Worm (Caenorhabditis elegans): ENCODE data around the gene scl-2.

DNA sequence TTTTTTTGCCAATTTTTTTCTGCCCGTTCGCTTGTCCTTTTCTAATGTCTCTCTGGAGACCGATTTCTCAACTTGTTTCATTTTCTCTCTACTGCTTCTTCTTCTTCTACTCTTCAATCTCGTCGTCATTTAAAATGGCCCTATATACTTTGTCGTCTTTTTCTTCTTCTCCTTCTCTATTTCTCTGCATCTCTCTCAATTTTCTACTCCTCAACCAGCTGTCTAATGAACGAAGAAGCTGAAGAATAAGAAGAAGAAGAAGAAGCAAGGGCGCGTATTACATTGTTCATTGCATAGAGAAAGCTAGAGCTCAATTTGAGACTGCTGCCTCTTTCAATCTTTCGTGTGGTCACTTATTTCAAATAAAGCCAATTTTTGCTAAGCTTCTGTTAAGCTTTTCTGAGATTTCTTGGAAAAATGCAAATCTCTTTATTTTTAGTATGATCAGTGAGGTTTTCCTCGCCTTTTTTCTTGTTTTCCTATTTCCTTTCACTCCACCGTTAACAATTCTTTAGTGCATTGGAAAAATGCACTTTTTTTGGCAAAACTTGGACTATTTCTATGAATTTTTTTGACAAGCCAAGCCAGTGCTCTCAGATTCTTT lies 41.6 kb upstream of the scl-2 start:
- TF ChIP-seq ceh-19 (GFP tag; optimal IDR thresholded peaks at IDR 0.05) (peak; percentile 5), ahr-1 (tag; optimal IDR thresholded peaks at IDR 0.05) (no peak), unc-86 (tag; optimal IDR thresholded peaks at IDR 0.05) (no peak), unc-55 (GFP tag; optimal IDR thresholded peaks at IDR 0.05) (peak; percentile 79), nfya-1 (tag; optimal IDR thresholded peaks at IDR 0.05) (no peak), ceh-24 (tag; optimal IDR thresholded peaks at IDR 0.05) (no peak), npax-4 (tag; optimal IDR thresholded peaks at IDR 0.05) (no peak), eyg-1 (tag; optimal IDR thresholded peaks at IDR 0.05) (no peak), elt-4 (tag; optimal IDR thresholded peaks at IDR 0.05) (no peak)

All from whole organism, late embryonic.